Worm (Caenorhabditis elegans) whole organism, mixed stage, embryonic: ENCODE results near the gene Y43C5B.3.

Source experiments
- elt-3 ChIP-seq: fragments of 150-350 bp; optimal IDR thresholded peaks from 2 replicates; lab custom pipeline; 2014; ENCODE audit warnings: missing biosample characterization, missing genetic modification characterization
- lin-13 ChIP-seq: fragments of 150-350 bp; optimal IDR thresholded peaks from 2 replicates; lab custom pipeline; 2014; ENCODE audit warnings: missing biosample characterization, missing genetic modification characterization
- lin-32 ChIP-seq: fragments of 200-800 bp; sonication (Bioruptor generic); optimal IDR thresholded peaks from 2 replicates; lab custom pipeline; 2018; ENCODE audit warnings: mild to moderate bottlenecking, missing genetic modification characterization, missing compliant biosample characterization
- mab-5 ChIP-seq: fragments of 150-350 bp; optimal IDR thresholded peaks from 2 replicates; lab custom pipeline; 2014; ENCODE audit warnings: missing biosample characterization, missing genetic modification characterization
- mep-1 ChIP-seq: fragments of 150-350 bp; optimal IDR thresholded peaks from 2 replicates; lab custom pipeline; 2017; ENCODE audit warnings: missing biosample characterization, missing genetic modification reagents, missing genetic modification characterization, inconsistent platforms
- nhr-237 ChIP-seq: fragments of 150-350 bp; optimal IDR thresholded peaks from 2 replicates; lab custom pipeline; 2014; ENCODE audit warnings: missing biosample characterization, missing genetic modification characterization
- nhr-76 ChIP-seq: sonication (generic microtip); optimal IDR thresholded peaks from 2 replicates; lab custom pipeline; 2017; ENCODE audit warnings: missing biosample characterization, missing genetic modification characterization
- unc-62 ChIP-seq: fragments of 150-350 bp; optimal IDR thresholded peaks from 2 replicates; lab custom pipeline; 2014; ENCODE audit warnings: missing biosample characterization, missing genetic modification reagents, missing genetic modification characterization

ce11 chrIV:10360336-10360735 lies 9.9 kb downstream of the Y43C5B.3 start, which contains the start of gene ugt-59:
- TF ChIP-seq lin-13 (tag; lab: Kevin White, UChicago), result no peak
- TF ChIP-seq mab-5 (tag; lab: Kevin White, UChicago), result no peak
- TF ChIP-seq nhr-76 (tag; lab: Kevin White, UChicago), result no peak
- TF ChIP-seq elt-3 (tag; lab: Kevin White, UChicago), result no peak
- TF ChIP-seq nhr-237 (tag; lab: Kevin White, UChicago), result no peak
- TF ChIP-seq unc-62 (GFP tag; lab: Kevin White, UChicago), result no peak
- no peak for TF ChIP-seq mep-1
- no peak for TF ChIP-seq lin-32 (GFP tag; lab: Kevin White, UChicago)
